Worm (Caenorhabditis elegans) whole organism, early embryonic: ENCODE measurements around the gene Y39C12A.9.

Experiments used
- B0310.2 ChIP-seq: sonication (generic microtip); optimal IDR thresholded peaks from 2 replicates; lab custom pipeline; 2016; ENCODE audit warnings: mild to moderate bottlenecking, missing genetic modification characterization, missing compliant biosample characterization
- F13C5.2 ChIP-seq: sonication (generic microtip); optimal IDR thresholded peaks from 2 replicates; lab custom pipeline; 2017; ENCODE audit warnings: mild to moderate bottlenecking, missing genetic modification characterization, inconsistent platforms, missing compliant biosample characterization
- aly-1 ChIP-seq: sonication (generic microtip); optimal IDR thresholded peaks from 2 replicates; lab custom pipeline; 2016; ENCODE audit warnings: missing genetic modification characterization, missing compliant biosample characterization
- ama-1 ChIP-seq: fragments of 150-350 bp; optimal IDR thresholded peaks from 2 replicates; lab custom pipeline; 2014
- ceh-13 ChIP-seq: fragments of 200-800 bp; sonication (Bioruptor generic); optimal IDR thresholded peaks from 2 replicates; lab custom pipeline; 2018; ENCODE audit warnings: mild to moderate bottlenecking, missing genetic modification characterization, missing compliant biosample characterization
- ceh-36 ChIP-seq: sonication (generic microtip); optimal IDR thresholded peaks from 2 replicates; lab custom pipeline; 2016; ENCODE audit warnings: missing genetic modification characterization, inconsistent platforms, missing compliant biosample characterization
- ets-7 ChIP-seq: sonication (generic microtip); optimal IDR thresholded peaks from 2 replicates; lab custom pipeline; 2016; ENCODE audit warnings: missing genotype, missing genetic modification characterization, missing compliant biosample characterization
- flt-1 ChIP-seq: fragments of 200-800 bp; sonication (Bioruptor generic); IDR thresholded peaks from 2 replicates; pipeline ENCODE4 v1.3.6; 2022; ENCODE audit warnings: missing genetic modification characterization, missing compliant biosample characterization
- hmbx-1 ChIP-seq: sonication (generic microtip); optimal IDR thresholded peaks from 2 replicates; lab custom pipeline; 2016; ENCODE audit warnings: mild to moderate bottlenecking, missing genetic modification characterization, missing compliant biosample characterization
- hmg-4 ChIP-seq: fragments of 200-800 bp; sonication (Bioruptor generic); optimal IDR thresholded peaks from 2 replicates; lab custom pipeline; 2018; ENCODE audit warnings: mild to moderate bottlenecking, missing genetic modification characterization, missing compliant biosample characterization
- hnd-1 ChIP-seq: sonication (generic microtip); optimal IDR thresholded peaks from 2 replicates; lab custom pipeline; 2016; ENCODE audit warnings: missing genetic modification characterization, missing compliant biosample characterization
- pes-1 ChIP-seq: fragments of 200-800 bp; sonication (Bioruptor generic); IDR thresholded peaks from 2 replicates; pipeline ENCODE4 v1.3.6; 2022; ENCODE audit warnings: missing genetic modification reagents, missing genetic modification characterization, missing compliant biosample characterization
- scrt-1 ChIP-seq: fragments of 200-800 bp; sonication (Bioruptor generic); IDR thresholded peaks from 2 replicates; pipeline ENCODE4 v1.3.6; 2022; ENCODE audit warnings: missing genetic modification characterization, missing compliant biosample characterization
- sea-1 ChIP-seq: fragments of 200-800 bp; sonication (Bioruptor generic); conservative IDR thresholded peaks from 2 replicates; pipeline ENCODE4 v1.3.6; 2022; ENCODE audit warnings: missing genetic modification characterization, missing compliant biosample characterization
- tbx-11 ChIP-seq: fragments of 200-800 bp; sonication (Bioruptor generic); IDR thresholded peaks from 2 replicates; pipeline ENCODE4 v1.3.6; 2022; ENCODE audit warnings: missing genetic modification characterization, missing compliant biosample characterization
- tbx-37 ChIP-seq: fragments of 200-800 bp; sonication (Bioruptor generic); conservative IDR thresholded peaks from 2 replicates; pipeline ENCODE4 v1.3.6; 2022; ENCODE audit warnings: missing genetic modification reagents, missing genetic modification characterization, missing compliant biosample characterization
- tra-4 ChIP-seq: sonication (generic microtip); optimal IDR thresholded peaks from 2 replicates; lab custom pipeline; 2017; ENCODE audit warnings: missing genetic modification characterization, missing compliant biosample characterization

Gene Y39C12A.9

DNA sequence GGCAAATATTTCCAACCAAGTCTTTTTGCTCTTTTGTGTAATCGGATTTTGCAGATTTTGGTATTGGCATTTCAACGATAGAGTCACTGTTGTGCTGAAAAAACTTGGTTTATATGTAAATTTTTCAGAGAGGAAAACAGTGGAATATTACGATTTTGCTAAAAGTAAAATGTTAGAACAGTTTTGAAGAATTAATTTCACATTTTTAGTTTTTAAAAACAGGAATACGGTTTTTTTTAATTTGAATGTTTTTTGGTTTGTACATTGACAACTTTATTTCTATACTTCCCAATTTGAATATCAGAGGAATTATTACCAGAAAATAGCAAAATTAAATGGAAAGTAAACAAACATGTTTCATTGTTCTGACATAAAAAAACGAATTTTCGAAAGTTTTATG is 6.4 kb downstream of the Y39C12A.9 start, which contains the start of gene dnj-26:
dnj-26 (minus strand) TSS at position 101 of the 400 bp plus-strand sequence.
- TF ChIP-seq tra-4 (tag; lab: Kevin White, UChicago): no peak
- TF ChIP-seq tbx-11 (GFP tag; lab: Robert Waterston, UW): no peak
- no peak for TF ChIP-seq hnd-1 (tag; lab: Kevin White, UChicago)
- TF ChIP-seq aly-1 (tag; lab: Kevin White, UChicago): no peak
- TF ChIP-seq ama-1 (lab: Kevin White, UChicago): no peak

DNA sequence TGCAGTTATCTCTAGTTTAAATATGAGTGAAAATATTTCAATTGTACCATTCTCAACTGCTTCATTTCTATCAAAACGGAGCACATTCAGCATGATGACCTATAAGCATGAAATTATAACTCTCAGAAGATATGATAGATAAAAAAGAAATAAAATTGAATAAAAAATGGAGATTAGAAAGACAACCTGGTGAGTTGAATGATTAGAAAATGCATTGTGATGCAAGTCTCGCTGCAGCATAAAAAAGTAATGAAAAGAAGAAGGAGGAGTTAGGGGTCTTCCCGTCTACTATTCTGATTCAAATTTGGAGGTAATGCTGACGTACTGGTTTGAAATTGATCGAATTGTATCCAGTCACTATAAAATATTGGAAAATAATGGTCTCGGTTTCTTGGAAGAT is 14.3 kb downstream of the Y39C12A.9 start, which contains the start of gene sre-15:
sre-15 (minus strand) TSS at position 101 of the 400 bp plus-strand sequence.
- TF ChIP-seq ets-7 (tag; lab: Kevin White, UChicago) (no peak), ceh-13 (GFP tag; lab: Kevin White, UChicago) (no peak), flt-1 (no peak), tbx-11 (GFP tag; lab: Robert Waterston, UW) (no peak), hnd-1 (tag; lab: Kevin White, UChicago) (no peak), pes-1 (GFP tag; lab: Robert Waterston, UW) (no peak), aly-1 (tag; lab: Kevin White, UChicago) (no peak), tbx-37 (GFP tag; lab: Robert Waterston, UW) (no peak), sea-1 (GFP tag; lab: Robert Waterston, UW) (no peak), scrt-1 (no peak), B0310.2 (tag; lab: Kevin White, UChicago) (no peak), hmbx-1 (tag; lab: Kevin White, UChicago) (no peak)

DNA sequence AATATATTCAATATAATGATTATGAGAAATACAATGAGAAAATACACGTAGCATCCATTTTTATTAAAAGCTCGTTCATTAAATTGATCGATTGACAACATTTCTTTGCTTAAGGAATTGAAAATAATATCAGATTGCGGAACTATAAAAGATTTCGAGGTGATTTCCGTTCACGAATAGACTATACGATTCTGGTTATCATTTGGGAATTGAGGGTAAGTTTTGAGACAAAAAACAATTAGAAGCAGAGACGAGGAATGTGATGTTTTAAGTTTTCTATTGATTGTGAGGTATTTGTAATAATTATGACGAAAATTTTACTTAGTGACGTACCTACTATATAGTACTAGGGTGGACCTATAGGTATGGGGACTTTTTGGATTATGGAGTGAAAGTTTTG is 20.2 kb downstream of the Y39C12A.9 start, which contains the start of gene sre-19:
sre-19 (minus strand) TSS at position 101 of the 400 bp plus-strand sequence.
- TF ChIP-seq F13C5.2 (no peak), ama-1 (lab: Kevin White, UChicago) (no peak), hnd-1 (tag; lab: Kevin White, UChicago) (no peak), ceh-36 (tag; lab: Kevin White, UChicago) (no peak), sea-1 (GFP tag; lab: Robert Waterston, UW) (no peak), hmbx-1 (tag; lab: Kevin White, UChicago) (no peak), scrt-1 (no peak), B0310.2 (tag; lab: Kevin White, UChicago) (no peak), tbx-37 (GFP tag; lab: Robert Waterston, UW) (no peak), flt-1 (no peak), tra-4 (tag; lab: Kevin White, UChicago) (no peak), aly-1 (tag; lab: Kevin White, UChicago) (no peak), hmg-4 (GFP tag; lab: Kevin White, UChicago) (no peak), ceh-13 (GFP tag; lab: Kevin White, UChicago) (no peak), pes-1 (GFP tag; lab: Robert Waterston, UW) (no peak), tbx-11 (GFP tag; lab: Robert Waterston, UW) (no peak), ets-7 (tag; lab: Kevin White, UChicago) (no peak)

DNA sequence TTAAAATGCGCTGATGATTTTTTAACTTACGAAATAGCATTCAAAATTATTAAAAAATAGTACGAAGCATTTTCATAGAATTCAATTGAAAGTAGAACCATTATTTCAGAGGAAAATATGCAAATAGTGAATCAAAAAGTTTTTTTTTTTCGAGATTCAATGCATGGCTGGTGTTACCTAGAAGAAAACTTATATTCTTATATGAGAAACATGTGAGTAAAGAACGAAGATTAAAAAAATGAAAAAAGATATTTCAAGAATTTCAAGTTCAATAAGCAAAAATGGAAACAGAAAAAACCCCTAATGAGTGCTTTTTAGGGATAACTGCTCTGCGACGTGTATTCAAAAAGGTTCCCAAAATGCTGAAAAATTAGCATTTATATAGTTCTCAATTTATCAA is 23.0 kb downstream of the Y39C12A.9 start, which contains the start of gene sre-16:
sre-16 (minus strand) TSS at position 101 of the 400 bp plus-strand sequence.
- TF ChIP-seq F13C5.2 (no peak), hmg-4 (GFP tag; lab: Kevin White, UChicago) (no peak), pes-1 (GFP tag; lab: Robert Waterston, UW) (no peak), ets-7 (tag; lab: Kevin White, UChicago) (no peak), tbx-11 (GFP tag; lab: Robert Waterston, UW) (no peak), sea-1 (GFP tag; lab: Robert Waterston, UW) (no peak), B0310.2 (tag; lab: Kevin White, UChicago) (no peak), ceh-36 (tag; lab: Kevin White, UChicago) (no peak), hmbx-1 (tag; lab: Kevin White, UChicago) (no peak), flt-1 (no peak), tbx-37 (GFP tag; lab: Robert Waterston, UW) (no peak), tra-4 (tag; lab: Kevin White, UChicago) (no peak), scrt-1 (no peak), ceh-13 (GFP tag; lab: Kevin White, UChicago) (no peak), aly-1 (tag; lab: Kevin White, UChicago) (no peak), hnd-1 (tag; lab: Kevin White, UChicago) (no peak), ama-1 (lab: Kevin White, UChicago) (no peak)

DNA sequence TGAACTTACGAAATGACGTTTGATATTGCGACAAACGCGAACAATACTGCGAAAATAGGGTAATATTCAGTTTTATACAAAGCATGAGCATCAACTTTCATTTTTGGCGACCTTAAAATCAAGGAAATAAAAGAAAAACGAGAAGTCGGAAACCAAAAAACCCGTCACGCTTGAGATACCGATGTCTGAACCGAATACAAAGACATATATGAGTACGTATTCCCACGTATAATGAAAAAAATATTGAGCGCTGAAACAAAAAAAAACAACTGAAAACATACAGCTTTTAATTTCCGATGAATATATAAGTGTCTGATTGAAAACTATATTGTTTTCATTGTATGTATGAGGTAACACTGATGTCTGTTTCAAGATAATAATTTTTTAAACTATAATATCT is 29.3 kb downstream of the Y39C12A.9 start, which contains the start of gene sre-18:
sre-18 (minus strand) TSS at position 101 of the 400 bp plus-strand sequence.
- TF ChIP-seq pes-1 (GFP tag; lab: Robert Waterston, UW) (no peak), tbx-11 (GFP tag; lab: Robert Waterston, UW) (no peak), tra-4 (tag; lab: Kevin White, UChicago) (no peak), hmbx-1 (tag; lab: Kevin White, UChicago) (no peak)

DNA sequence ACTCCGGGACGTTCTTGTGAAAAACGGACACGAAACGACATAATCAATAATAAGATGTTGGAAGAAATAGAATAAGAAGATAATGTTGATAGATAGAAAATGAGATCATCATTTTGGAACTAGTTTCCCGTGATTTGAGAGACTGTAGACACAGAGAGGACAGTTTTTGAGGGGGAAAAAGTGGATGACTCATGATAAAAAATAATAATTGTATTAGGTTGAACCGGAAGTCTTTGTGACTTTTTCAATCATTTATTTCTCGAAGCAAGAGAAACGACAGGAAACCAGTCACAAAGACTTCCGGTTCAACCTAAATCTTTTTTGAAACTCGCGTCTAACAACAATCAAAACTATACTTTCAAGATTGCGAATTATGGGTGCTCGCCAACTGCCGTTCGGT is 32.0 kb downstream of the Y39C12A.9 start, which contains the start of gene mlt-3:
mlt-3 (minus strand) TSS at position 101 of the 400 bp plus-strand sequence.
- TF ChIP-seq F13C5.2 (no peak), hmg-4 (GFP tag; lab: Kevin White, UChicago) (no peak), hmbx-1 (tag; lab: Kevin White, UChicago) (no peak), B0310.2 (tag; lab: Kevin White, UChicago) (no peak), flt-1 (no peak), ama-1 (lab: Kevin White, UChicago) (no peak)

DNA sequence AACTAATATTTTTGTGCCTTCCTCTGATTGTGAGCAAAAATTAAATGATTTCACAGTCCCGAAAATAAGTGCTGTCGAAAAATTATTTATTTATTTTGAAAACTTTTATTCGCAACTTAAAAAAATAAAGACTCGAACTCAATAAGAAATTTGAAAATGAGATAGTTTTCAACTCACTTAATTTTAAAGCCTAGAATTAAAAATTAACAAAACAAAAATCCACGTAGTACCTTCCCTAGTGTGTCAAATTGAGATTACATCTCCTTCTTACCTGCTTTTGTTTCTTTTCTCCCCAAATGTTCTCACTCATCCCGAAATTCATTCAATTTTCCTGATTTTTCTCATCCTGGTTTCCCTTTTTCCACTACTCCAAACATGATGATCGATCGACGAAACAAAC is 39.7 kb downstream of the Y39C12A.9 start, which contains the start of gene F35G2.5:
F35G2.5 (plus strand) TSS at position 301 of the 400 bp plus-strand sequence.
- TF ChIP-seq aly-1 (tag; lab: Kevin White, UChicago) (no peak), hmbx-1 (tag; lab: Kevin White, UChicago) (no peak), F13C5.2 (no peak), sea-1 (GFP tag; lab: Robert Waterston, UW) (no peak), flt-1 (no peak), tbx-11 (GFP tag; lab: Robert Waterston, UW) (no peak), pes-1 (GFP tag; lab: Robert Waterston, UW) (no peak), scrt-1 (no peak), hmg-4 (GFP tag; lab: Kevin White, UChicago) (no peak), ama-1 (lab: Kevin White, UChicago) (no peak), tra-4 (tag; lab: Kevin White, UChicago) (no peak), ceh-13 (GFP tag; lab: Kevin White, UChicago) (no peak), ets-7 (tag; lab: Kevin White, UChicago) (no peak)
